Fruit fly (Drosophila melanogaster) whole organism: Measurements from ENCODE around the gene mRpS34.

Source experiments
- CG8478 ChIP-seq: fragments of >200 bp; optimal IDR thresholded peaks from 2 replicates; lab custom pipeline; 2018; ENCODE audit warnings: inconsistent platforms
- Dll ChIP-seq: fragments of >200 bp; optimal IDR thresholded peaks from 2 replicates; lab custom pipeline; 2017
- EcR ChIP-seq, 2 experiments: fragments of >200 bp; optimal IDR thresholded peaks; 2 replicates each; lab custom pipeline; 2017; ENCODE audit warnings: missing biosample characterization in 2 of 2, missing genetic modification characterization in 2 of 2, missing genetic modification reagents in 2 of 2
- pan ChIP-seq: fragments of >200 bp; optimal IDR thresholded peaks from 2 replicates; lab custom pipeline; 2017
- psq ChIP-seq: fragments of >200 bp; optimal IDR thresholded peaks from 2 replicates; lab custom pipeline; 2017
- usp ChIP-seq: fragments of >200 bp; optimal IDR thresholded peaks from 2 replicates; lab custom pipeline; 2017; ENCODE audit warnings: missing biosample characterization, missing genetic modification characterization, mixed read lengths

DNA sequence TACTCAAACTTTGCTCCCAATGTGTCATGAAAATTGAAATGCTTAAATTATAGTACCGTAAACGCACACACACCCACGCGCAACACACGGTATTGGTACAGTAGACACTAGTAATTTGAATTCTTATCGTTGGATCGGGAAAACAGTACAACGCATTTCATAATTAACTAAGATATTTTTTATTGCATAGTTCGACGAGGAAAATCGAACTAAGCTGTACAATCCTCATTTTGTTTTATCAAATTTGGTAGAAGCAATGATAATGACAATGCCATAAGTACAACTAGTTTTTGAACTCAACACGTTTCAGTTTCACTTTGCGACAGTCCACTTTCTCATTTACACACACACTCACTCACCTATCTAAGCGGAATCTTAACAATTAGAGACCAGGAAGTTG lies 32.9 kb downstream of the mRpS34 start:
- TF ChIP-seq Dll (no peak), usp (no peak), psq (no peak), pan (lab: Kevin White, UChicago) (no peak), CG8478 (lab: Kevin White, UChicago) (no peak), EcR (GFP tag; optimal IDR thresholded peaks at IDR 0.05; lab: Kevin White, UChicago) (no peak)
